Worm (Caenorhabditis elegans): ENCODE data around the gene M03A1.8.

DNA sequence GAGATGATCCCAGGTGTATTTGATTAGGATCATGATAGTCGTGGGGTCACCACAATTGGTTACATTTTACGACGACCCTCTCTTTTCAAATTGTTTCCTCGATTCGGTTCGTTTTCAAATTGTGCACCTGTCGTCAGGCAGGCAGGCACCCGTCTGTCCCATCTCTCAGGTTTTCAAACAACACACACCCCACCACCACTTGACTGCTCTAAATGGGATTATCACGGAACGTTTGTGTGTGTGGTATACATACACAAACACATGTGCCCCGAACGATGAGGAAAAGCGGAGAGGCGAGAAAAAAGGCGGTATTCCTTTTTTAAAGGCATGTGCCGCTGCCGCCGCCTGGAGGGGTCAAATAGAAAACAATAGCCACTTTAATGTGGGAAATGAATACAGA lies 25.2 kb downstream of the M03A1.8 start:
- no peak for TF ChIP-seq him-1 (tag; optimal IDR thresholded peaks at IDR 0.05)
- no peak for TF ChIP-seq dao-5 (tag; optimal IDR thresholded peaks at IDR 0.05)
- TF ChIP-seq W03F9.2 (tag; optimal IDR thresholded peaks at IDR 0.05), result no peak
